Fruit fly (Drosophila melanogaster) whole organism, pupa: Measurements from ENCODE around the gene CG11134.

ENCODE experiments used
- CG17806 ChIP-seq: fragments of 200-800 bp; sonication (Bioruptor generic); optimal IDR thresholded peaks from 2 replicates; lab custom pipeline; 2018; ENCODE audit warnings: missing biosample characterization, mild to moderate bottlenecking, missing genetic modification characterization, moderate library complexity
- EcR ChIP-seq: fragments of 200-800 bp; sonication (Bioruptor generic); optimal IDR thresholded peaks from 3 replicates; lab custom pipeline; 2019; ENCODE audit warnings: missing biosample characterization, missing genetic modification characterization, mild to moderate bottlenecking, moderate library complexity, missing genetic modification reagents
- rn ChIP-seq: fragments of 200-800 bp; sonication (Bioruptor generic); IDR thresholded peaks from 2 replicates; pipeline ENCODE4 v1.3.6; 2022; ENCODE audit warnings: missing biosample characterization, missing genetic modification characterization

dm6 chrX:13783958-13784907 lies 46.5 kb downstream of the CG11134 start:
- TF ChIP-seq CG17806 (tag; lab: Kevin White, UChicago) (peak; percentile 48), rn (peak; percentile 30; the same call in 1 of the 2 replicates), EcR (GFP tag; lab: Kevin White, UChicago) (no peak)
